Worm (Caenorhabditis elegans) whole organism, L1 larva: Measurements from ENCODE around the gene col-108.

Experiments used
- lin-39 ChIP-seq: fragments of 150-350 bp; optimal IDR thresholded peaks from 2 replicates; lab custom pipeline; 2014; ENCODE audit warnings: missing biosample characterization, missing genetic modification reagents, missing genetic modification characterization
- pqm-1 ChIP-seq: sonication (generic microtip); optimal IDR thresholded peaks from 3 replicates; lab custom pipeline; 2017; ENCODE audit warnings: missing biosample characterization, missing genetic modification characterization
- ztf-11 ChIP-seq, 2 experiments: sonication (generic microtip); optimal IDR thresholded peaks; 2 replicates each; lab custom pipeline; 2016 to 2017; ENCODE audit warnings: missing genetic modification characterization in 2 of 2, missing biosample characterization in 1 of 2, missing compliant biosample characterization in 1 of 2

- no peak for TF ChIP-seq ztf-11 (tag; optimal IDR thresholded peaks at IDR 0.05; lab: Kevin White, UChicago)
- TF ChIP-seq pqm-1 (tag; lab: Kevin White, UChicago): no peak
- no peak for TF ChIP-seq lin-39 (tag; lab: Kevin White, UChicago)
These were observed 47.9 kb downstream of the col-108 start for ce11 chrIV:1816238-1816637.
